Worm (Caenorhabditis elegans) whole organism, young adult: ENCODE measurements around the gene Y42H9AR.2.

Experiments used
- Y53F4B.3 ChIP-seq: fragments of 200-800 bp; sonication (Bioruptor generic); IDR thresholded peaks from 2 replicates; pipeline ENCODE4 v1.3.6; 2022; ENCODE audit warnings: missing genetic modification reagents, missing genetic modification characterization, missing compliant biosample characterization
- attf-5 ChIP-seq: fragments of 200-800 bp; sonication (Bioruptor generic); optimal IDR thresholded peaks from 2 replicates; lab custom pipeline; 2018; ENCODE audit warnings: mild to moderate bottlenecking, missing genetic modification characterization, missing compliant biosample characterization
- ceh-58 ChIP-seq: fragments of 200-800 bp; sonication (Bioruptor generic); IDR thresholded peaks from 2 replicates; pipeline ENCODE4 v1.3.6; 2022; ENCODE audit warnings: missing genetic modification characterization, missing compliant biosample characterization
- ztf-28 ChIP-seq: fragments of 200-800 bp; sonication (Bioruptor generic); IDR thresholded peaks from 2 replicates; pipeline ENCODE4 v1.3.6; 2022; ENCODE audit warnings: missing genetic modification reagents, missing genetic modification characterization, missing compliant biosample characterization

ce11 chrIV:8061267-8061666, 38.4 kb upstream of the Y42H9AR.2 start:
- TF ChIP-seq attf-5 (no peak), ceh-58 (GFP tag; lab: Robert Waterston, UW) (no peak), ztf-28 (GFP tag; lab: Robert Waterston, UW) (no peak), Y53F4B.3 (GFP tag; lab: Robert Waterston, UW) (no peak)
